Worm (Caenorhabditis elegans) whole organism, L3 larva: ENCODE results near the gene T06E6.1.

Experiments
- hmg-11 ChIP-seq: sonication (generic microtip); optimal IDR thresholded peaks from 2 replicates; lab custom pipeline; 2016; ENCODE audit warnings: missing genetic modification characterization, missing compliant biosample characterization
- unc-39 ChIP-seq: sonication (generic microtip); optimal IDR thresholded peaks from 4 replicates; lab custom pipeline; 2017; ENCODE audit warnings: missing biosample characterization, missing genetic modification characterization

ce11 chrV:15417822-15418221 is 23.1 kb upstream of the T06E6.1 start, which contains the start of gene T06E6.10:
- TF ChIP-seq hmg-11 (no peak), unc-39 (tag; lab: Kevin White, UChicago) (no peak)
